Worm (Caenorhabditis elegans): ENCODE data around the gene F58F12.1.

Gene F58F12.1

DNA sequence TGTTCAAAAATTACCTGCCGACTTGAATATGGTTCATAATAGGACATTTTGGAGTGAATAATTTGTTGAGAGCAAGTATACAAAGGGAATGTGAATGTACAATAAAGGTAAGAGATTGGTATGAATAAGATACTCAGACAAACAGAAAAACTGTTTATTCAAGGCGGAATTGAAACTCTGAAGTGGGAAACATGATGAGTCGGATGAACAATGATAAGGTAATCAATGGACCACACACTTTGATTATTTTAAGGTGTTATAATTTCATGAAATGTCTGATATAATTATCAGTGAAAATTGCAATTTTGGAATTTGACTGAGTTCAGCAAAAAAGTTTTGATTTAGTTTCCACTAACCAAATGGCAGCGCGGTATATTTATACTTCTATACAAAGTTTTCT, 43.9 kb upstream of the F58F12.1 start:
- TF ChIP-seq nhr-6 (tag; optimal IDR thresholded peaks at IDR 0.05) (no peak), aha-1 (tag) (peak; percentile 74), dve-1 (tag; optimal IDR thresholded peaks at IDR 0.05; ENCODE audit: insufficient read depth) (peak; percentile 33), ceh-28 (tag; optimal IDR thresholded peaks at IDR 0.05) (no peak), nhr-42 (GFP tag; IDR thresholded peaks at IDR 0.05) (no peak), ama-1 (optimal IDR thresholded peaks at IDR 0.05) (no peak), lsy-2 (tag; optimal IDR thresholded peaks at IDR 0.05) (peak in 1 of 2 experiments; percentile 11), hlh-30 (tag; optimal IDR thresholded peaks at IDR 0.05; ENCODE audit: insufficient read depth) (no peak), pqm-1 (tag; optimal IDR thresholded peaks at IDR 0.05) (peak; percentile 51), daf-16 (GFP tag; optimal IDR thresholded peaks at IDR 0.05) (no peak), daf-16 (tag; optimal IDR thresholded peaks at IDR 0.05) (peak; percentile 59), F44E2.7 (GFP tag; IDR thresholded peaks at IDR 0.05) (no peak), Y5F2A.4 (GFP tag; optimal IDR thresholded peaks at IDR 0.05) (no peak)

ce11 chrII:6339948-6340347, 43.5 kb upstream of the F58F12.1 start, which contains the start of gene C32D5.7:
C32D5.7 (minus strand) TSS chrII:6340048.
- TF ChIP-seq saeg-2 (GFP tag; IDR thresholded peaks at IDR 0.05) (no peak), daf-19 (GFP tag; conservative IDR thresholded peaks at IDR 0.05) (no peak), nhr-48 (tag; optimal IDR thresholded peaks at IDR 0.05) (no peak), F44E2.7 (GFP tag; IDR thresholded peaks at IDR 0.05) (no peak), ces-1 (GFP tag; optimal IDR thresholded peaks at IDR 0.05) (no peak), ztf-7 (tag; optimal IDR thresholded peaks at IDR 0.05) (no peak), tag-97 (GFP tag; IDR thresholded peaks at IDR 0.05) (no peak), mes-2 (tag; optimal IDR thresholded peaks at IDR 0.05; ENCODE audit: poor library complexity, severe bottlenecking) (no peak), ama-1 (optimal IDR thresholded peaks at IDR 0.05) (no peak), nhr-237 (tag; optimal IDR thresholded peaks at IDR 0.05) (no peak), nhr-28 (tag; optimal IDR thresholded peaks at IDR 0.05) (no peak), nhr-111 (GFP tag; optimal IDR thresholded peaks at IDR 0.05) (no peak), lin-29 (GFP tag; IDR thresholded peaks at IDR 0.05) (no peak), hlh-11 (tag; optimal IDR thresholded peaks at IDR 0.05) (no peak), lin-39 (tag; optimal IDR thresholded peaks at IDR 0.05) (no peak), jun-1 (tag; optimal IDR thresholded peaks at IDR 0.05) (no peak), duxl-1 (tag; optimal IDR thresholded peaks at IDR 0.05; ENCODE audit: poor library complexity) (no peak)

DNA sequence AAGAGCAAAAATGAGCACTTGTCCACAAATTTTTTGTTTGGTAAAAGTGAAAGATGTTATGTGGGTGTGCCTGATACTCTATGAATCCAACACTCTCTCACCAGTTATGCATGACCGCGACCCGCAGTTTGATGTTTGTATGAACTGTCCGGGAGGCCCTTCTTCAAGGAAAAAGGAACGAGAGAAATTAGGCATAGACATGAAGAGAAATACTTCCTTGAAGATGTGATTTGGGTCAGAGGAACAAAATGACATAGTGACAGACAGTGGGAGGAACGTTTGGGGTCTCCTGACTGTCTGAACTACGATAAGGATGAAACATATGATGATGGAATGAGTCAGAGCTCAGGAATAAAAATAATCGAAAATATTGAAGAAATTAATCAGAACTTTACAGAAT, 42.4 kb upstream of the F58F12.1 start:
- TF ChIP-seq snpc-4 (tag; optimal IDR thresholded peaks at IDR 0.05) (no peak), fkh-10 (GFP tag; optimal IDR thresholded peaks at IDR 0.05) (no peak), zfp-3 (GFP tag; conservative IDR thresholded peaks at IDR 0.05) (no peak), hlh-11 (tag; optimal IDR thresholded peaks at IDR 0.05) (peak; percentile 19), dve-1 (tag; optimal IDR thresholded peaks at IDR 0.05; ENCODE audit: insufficient read depth) (no peak), lin-39 (tag; optimal IDR thresholded peaks at IDR 0.05) (no peak), aha-1 (tag) (peak; percentile 96), hlh-30 (tag; optimal IDR thresholded peaks at IDR 0.05; ENCODE audit: insufficient read depth) (peak; percentile 63)

DNA sequence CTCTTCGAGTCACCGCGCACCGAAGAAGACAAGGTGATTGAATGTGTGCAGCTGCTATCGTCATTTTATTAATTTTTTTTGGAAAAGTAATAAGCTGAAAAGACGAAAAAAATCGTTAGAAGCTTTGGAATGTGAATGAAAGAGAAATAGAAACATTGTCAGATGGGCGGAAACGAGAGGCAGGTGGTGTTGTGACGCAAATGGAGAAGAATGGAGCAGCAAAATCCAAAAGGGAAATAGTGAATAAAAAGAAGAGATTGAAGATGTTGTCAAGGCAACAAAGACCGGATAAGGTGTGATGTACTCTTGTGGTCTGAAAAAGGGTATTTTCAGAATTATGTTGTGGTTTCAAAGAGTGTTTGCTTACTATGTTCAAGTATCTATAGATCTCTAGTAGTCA, 41.0 kb upstream of the F58F12.1 start:
- TF ChIP-seq madf-5 (GFP tag; IDR thresholded peaks at IDR 0.05), result no peak
- TF ChIP-seq unc-62 (GFP tag; optimal IDR thresholded peaks at IDR 0.05 in 1 of 2), result peak in 1 of 2 experiments; percentile 23
- TF ChIP-seq unc-62 (tag; optimal IDR thresholded peaks at IDR 0.05), result no peak
- TF ChIP-seq aha-1 (tag), result peak; percentile 75
- TF ChIP-seq sdz-12 (GFP tag; optimal IDR thresholded peaks at IDR 0.05), result no peak

DNA sequence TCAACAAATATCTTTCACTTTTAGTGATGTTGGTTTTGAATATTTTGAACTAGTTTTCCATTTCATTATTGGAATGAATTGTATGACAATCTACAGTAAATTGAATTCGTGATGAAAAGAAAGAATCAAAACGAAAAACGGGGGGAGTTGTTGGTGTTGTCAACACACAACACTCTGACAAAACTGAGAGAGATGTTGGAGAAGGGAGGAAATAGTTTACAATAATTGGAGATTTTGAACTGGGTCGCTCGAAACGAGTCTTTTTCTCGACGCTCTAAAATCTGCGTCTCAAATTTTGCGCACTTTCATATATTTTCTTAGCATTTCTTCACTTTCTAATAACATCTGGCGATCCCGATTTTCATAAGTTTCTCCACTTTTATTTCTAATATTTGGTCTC, 39.6 kb upstream of the F58F12.1 start, which contains the start of gene txt-18:
txt-18 (plus strand) TSS at position 180 of the 400 bp plus-strand sequence.
- TF ChIP-seq zip-2 (tag; optimal IDR thresholded peaks at IDR 0.05), result no peak
- no peak for TF ChIP-seq lim-7 (GFP tag; IDR thresholded peaks at IDR 0.05)
- TF ChIP-seq ceh-44 (GFP tag; IDR thresholded peaks at IDR 0.05), result no peak
- TF ChIP-seq lsy-2 (tag; optimal IDR thresholded peaks at IDR 0.05), result peak in 1 of 2 experiments; percentile 35
- no peak for TF ChIP-seq ces-1 (GFP tag; optimal IDR thresholded peaks at IDR 0.05)
- TF ChIP-seq rbr-2 (tag; optimal IDR thresholded peaks at IDR 0.05), result no peak
- no peak for TF ChIP-seq fos-1 (tag; optimal IDR thresholded peaks at IDR 0.05)
- TF ChIP-seq madf-5 (GFP tag; IDR thresholded peaks at IDR 0.05), result no peak
- no peak for TF ChIP-seq arid-1 (GFP tag; conservative IDR thresholded peaks at IDR 0.05)
- TF ChIP-seq lin-13 (GFP tag; optimal IDR thresholded peaks at IDR 0.05), result no peak
- no peak for TF ChIP-seq nhr-41 (GFP tag; IDR thresholded peaks at IDR 0.05)
- no peak for TF ChIP-seq mxl-2 (GFP tag; conservative IDR thresholded peaks at IDR 0.05)
- peak; percentile 96 for TF ChIP-seq aha-1 (tag)
- peak; percentile 18 for TF ChIP-seq nhr-11 (tag; optimal IDR thresholded peaks at IDR 0.05)
- TF ChIP-seq hlh-11 (tag; optimal IDR thresholded peaks at IDR 0.05), result peak; percentile 5
- peak in 1 of 2 experiments; percentile 77 for TF ChIP-seq unc-62 (GFP tag; optimal IDR thresholded peaks at IDR 0.05 in 1 of 2)
- no peak for TF ChIP-seq unc-62 (tag; optimal IDR thresholded peaks at IDR 0.05)
- TF ChIP-seq php-3 (GFP tag; IDR thresholded peaks at IDR 0.05), result no peak

All from whole organism, L4 larva.